Fruit fly (Drosophila melanogaster): ENCODE data around the gene CG12237.

Gene CG12237

DNA sequence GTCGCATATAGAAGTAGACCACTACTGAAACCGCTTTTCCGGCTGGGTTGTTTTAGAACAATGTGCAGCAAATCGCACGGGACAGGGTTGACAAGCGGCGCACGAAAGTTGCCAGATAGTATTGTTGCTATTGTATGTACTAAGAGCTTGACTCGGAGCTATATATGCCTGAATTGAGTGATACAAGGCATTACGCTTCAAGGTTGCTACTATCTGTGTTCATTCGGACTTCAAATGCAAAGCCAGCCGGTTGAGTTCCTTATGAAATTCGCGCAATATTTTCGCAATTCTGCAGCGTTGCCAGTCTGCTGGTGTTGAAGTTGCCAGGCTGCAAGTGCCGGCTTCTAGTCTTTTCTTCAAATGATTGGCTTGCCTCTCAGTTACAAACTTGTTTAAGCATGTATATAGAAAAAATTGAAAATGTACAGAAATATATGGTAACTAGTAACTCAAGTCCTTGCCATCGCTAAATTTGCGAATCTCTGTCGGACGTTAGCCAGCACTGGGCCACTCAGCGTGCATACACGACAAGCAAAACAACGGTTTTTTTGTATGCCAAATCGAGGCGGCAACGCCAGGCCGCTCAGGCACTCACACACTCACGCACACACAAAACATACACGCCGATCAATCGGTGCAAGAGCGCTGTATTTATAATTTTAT, 9.2 kb upstream of the CG12237 start, which contains the start of the genes Ranbp21 and Elys (continued):
- TF ChIP-seq gcm (GFP tag; optimal IDR thresholded peaks at IDR 0.05): no peak
- peak; percentile 33; the same call in 1 of the 2 replicates for TF ChIP-seq CG17328 (GFP tag; IDR thresholded peaks at IDR 0.05)
- TF ChIP-seq shn (GFP tag; optimal IDR thresholded peaks at IDR 0.05): peak; percentile 65
- no peak for TF ChIP-seq ro (GFP tag; IDR thresholded peaks at IDR 0.05)
- TF ChIP-seq fru (optimal IDR thresholded peaks at IDR 0.05): no peak
- no peak for TF ChIP-seq chm (GFP tag; IDR thresholded peaks at IDR 0.05)
- TF ChIP-seq fu2 (GFP tag; optimal IDR thresholded peaks at IDR 0.05): peak; percentile 65
- TF ChIP-seq CG11560 (tag; IDR thresholded peaks at IDR 0.05): peak; percentile 37; the same call in 1 of the 3 replicates
- peak; percentile 5 for TF ChIP-seq btn (GFP tag; optimal IDR thresholded peaks at IDR 0.05)
- peak; percentile 56; the same call in 1 of the 3 replicates for TF ChIP-seq ci (GFP tag; IDR thresholded peaks at IDR 0.05)
- peak; percentile 11 for TF ChIP-seq CG12104 (GFP tag; optimal IDR thresholded peaks at IDR 0.05)
- peak; percentile 60 for TF ChIP-seq Xrp1 (GFP tag; IDR thresholded peaks at IDR 0.05)
- no peak for TF ChIP-seq CG12769 (tag; optimal IDR thresholded peaks at IDR 0.05)
- TF ChIP-seq trem (tag; optimal IDR thresholded peaks at IDR 0.05): peak; percentile 51
- TF ChIP-seq CG6689 (GFP tag; IDR thresholded peaks at IDR 0.05): peak; percentile 67
- no peak for TF ChIP-seq sug (tag; optimal IDR thresholded peaks at IDR 0.05)
- peak; percentile 69 for TF ChIP-seq Hsf (GFP tag; optimal IDR thresholded peaks at IDR 0.05)
- no peak for TF ChIP-seq CG14965 (GFP tag; optimal IDR thresholded peaks at IDR 0.05; ENCODE audit: borderline replicate concordance)
- TF ChIP-seq H2.0 (GFP tag; IDR thresholded peaks at IDR 0.05): peak; percentile 52
- TF ChIP-seq ftz-f1 (GFP tag; optimal IDR thresholded peaks at IDR 0.05): peak; percentile 5
- peak; percentile 55 for TF ChIP-seq CG1792 (GFP tag; optimal IDR thresholded peaks at IDR 0.05)
- TF ChIP-seq CG34376 (GFP tag; optimal IDR thresholded peaks at IDR 0.05): no peak
- TF ChIP-seq Oaz (GFP tag; IDR thresholded peaks at IDR 0.05): no peak
- TF ChIP-seq CG8944 (GFP tag; optimal IDR thresholded peaks at IDR 0.05): peak; percentile 62
- peak; percentile 22 for TF ChIP-seq CG18476 (GFP tag; optimal IDR thresholded peaks at IDR 0.05)
- TF ChIP-seq CG2712 (tag; optimal IDR thresholded peaks at IDR 0.05): no peak
- TF ChIP-seq pum (GFP tag; optimal IDR thresholded peaks at IDR 0.05): peak; percentile 76
- no peak for TF ChIP-seq CG15269 (tag; optimal IDR thresholded peaks at IDR 0.05)
- no peak for TF ChIP-seq CG14860 (GFP tag; IDR thresholded peaks at IDR 0.05; ENCODE audit: partially characterized antibody)
- no peak for TF ChIP-seq gcm2 (GFP tag; optimal IDR thresholded peaks at IDR 0.05)
- peak; percentile 29 for TF ChIP-seq NC2β (GFP tag; optimal IDR thresholded peaks at IDR 0.05)
- TF ChIP-seq TFAM (GFP tag; optimal IDR thresholded peaks at IDR 0.05): no peak
- TF ChIP-seq oc (tag; optimal IDR thresholded peaks at IDR 0.05): no peak
- peak; percentile 71 for TF ChIP-seq CG9609 (GFP tag; optimal IDR thresholded peaks at IDR 0.05)
- TF ChIP-seq dan (GFP tag; IDR thresholded peaks at IDR 0.05): 0 out of 2 replicates have a peak, but pooled peaks have one; percentile 30
- TF ChIP-seq CG14014 (GFP tag; IDR thresholded peaks at IDR 0.05): 0 out of 2 replicates have a peak, but pooled peaks have one; percentile 29
- TF ChIP-seq CG14050 (GFP tag; IDR thresholded peaks at IDR 0.05): no peak
- TF ChIP-seq Aef1 (GFP tag; IDR thresholded peaks at IDR 0.05): peak; percentile 55
- TF ChIP-seq CG2116 (GFP tag; optimal IDR thresholded peaks at IDR 0.05): peak; percentile 40
- peak; percentile 62 for TF ChIP-seq ara (GFP tag; IDR thresholded peaks at IDR 0.05)
- TF ChIP-seq hbn (GFP tag; IDR thresholded peaks at IDR 0.05; ENCODE audit: partially characterized antibody): no peak
- TF ChIP-seq CG10462 (GFP tag; optimal IDR thresholded peaks at IDR 0.05): peak; percentile 77
- no peak for TF ChIP-seq Usf (GFP tag; optimal IDR thresholded peaks at IDR 0.05)
- TF ChIP-seq CG9797 (GFP tag; optimal IDR thresholded peaks at IDR 0.05): peak; percentile 40
- TF ChIP-seq tap (tag; optimal IDR thresholded peaks at IDR 0.05): no peak
- TF ChIP-seq E2f2 (GFP tag; IDR thresholded peaks at IDR 0.05): peak; percentile 61
- TF ChIP-seq maf-S (GFP tag; optimal IDR thresholded peaks at IDR 0.05): peak; percentile 43
- peak; percentile 27 for TF ChIP-seq NfI (GFP tag; optimal IDR thresholded peaks at IDR 0.05)
- peak; percentile 73 for TF ChIP-seq Dip3 (GFP tag; optimal IDR thresholded peaks at IDR 0.05)
- TF ChIP-seq bbx (GFP tag; IDR thresholded peaks at IDR 0.05; ENCODE audit: partially characterized antibody): 0 out of 2 replicates have a peak, but pooled peaks have one; percentile 12
- TF ChIP-seq pros (GFP tag; optimal IDR thresholded peaks at IDR 0.05): no peak

Measured in whole organism, embryonic.